Worm (Caenorhabditis elegans) whole organism, L3 larva: ENCODE results near the gene T05C7.7.

ENCODE experiments used
- R02D3.7 ChIP-seq: fragments of 150-350 bp; optimal IDR thresholded peaks from 2 replicates; lab custom pipeline; 2014; ENCODE audit warnings: missing biosample characterization, missing genetic modification characterization
- ZK546.5 ChIP-seq: sonication (generic microtip); optimal IDR thresholded peaks from 2 replicates; lab custom pipeline; 2017; ENCODE audit warnings: missing biosample characterization, missing genetic modification characterization
- aly-2 ChIP-seq: fragments of 150-350 bp; optimal IDR thresholded peaks from 2 replicates; lab custom pipeline; 2014; ENCODE audit warnings: missing biosample characterization, missing genetic modification characterization
- ama-1 ChIP-seq: fragments of 150-350 bp; optimal IDR thresholded peaks from 2 replicates; lab custom pipeline; 2018
- ceh-16 ChIP-seq: sonication (generic microtip); optimal IDR thresholded peaks from 2 replicates; lab custom pipeline; 2017; ENCODE audit warnings: missing biosample characterization, missing genetic modification characterization
- ceh-28 ChIP-seq: fragments of 150-350 bp; optimal IDR thresholded peaks from 2 replicates; lab custom pipeline; 2014; ENCODE audit warnings: missing biosample characterization, missing genetic modification reagents, missing genetic modification characterization
- ceh-82 ChIP-seq: fragments of 150-350 bp; optimal IDR thresholded peaks from 2 replicates; lab custom pipeline; 2014; ENCODE audit warnings: missing biosample characterization, missing genetic modification characterization
- ceh-9 ChIP-seq: sonication (generic microtip); optimal IDR thresholded peaks from 2 replicates; lab custom pipeline; 2018; ENCODE audit warnings: missing biosample characterization, missing genetic modification characterization
- daf-12 ChIP-seq: fragments of 150-350 bp; optimal IDR thresholded peaks from 2 replicates; lab custom pipeline; 2014; ENCODE audit warnings: missing biosample characterization, missing genetic modification reagents, missing genetic modification characterization
- egl-27 ChIP-seq: sonication (generic microtip); optimal IDR thresholded peaks from 4 replicates; lab custom pipeline; 2017; ENCODE audit warnings: missing biosample characterization, missing genetic modification reagents, missing genetic modification characterization
- egl-5 ChIP-seq: fragments of 150-350 bp; optimal IDR thresholded peaks from 2 replicates; lab custom pipeline; 2017; ENCODE audit warnings: missing biosample characterization, missing genetic modification reagents, missing genetic modification characterization, inconsistent platforms
- elt-1 ChIP-seq: fragments of 150-350 bp; optimal IDR thresholded peaks from 2 replicates; lab custom pipeline; 2014; ENCODE audit warnings: missing biosample characterization, missing genetic modification characterization
- elt-3 ChIP-seq, 3 experiments: fragments of 150-350 bp in 1 of 3; sonication (generic microtip) in 2 of 3; optimal IDR thresholded peaks; 2 replicates in 2 of 3; 4 replicates in 1 of 3; lab custom pipeline; 2014 to 2017; ENCODE audit warnings: missing biosample characterization in 3 of 3, missing genetic modification characterization in 3 of 3
- eor-1 ChIP-seq, 2 experiments: fragments of 150-350 bp; optimal IDR thresholded peaks; 2 replicates each; lab custom pipeline; 2014 to 2018; ENCODE audit warnings: missing biosample characterization in 2 of 2, missing genetic modification characterization in 2 of 2
- fkh-10 ChIP-seq: sonication (generic microtip); optimal IDR thresholded peaks from 2 replicates; lab custom pipeline; 2017; ENCODE audit warnings: missing biosample characterization, missing genetic modification reagents, missing genetic modification characterization
- fos-1 ChIP-seq: fragments of 150-350 bp; optimal IDR thresholded peaks from 2 replicates; lab custom pipeline; 2014; ENCODE audit warnings: missing biosample characterization, missing genetic modification characterization
- hmg-11 ChIP-seq: sonication (generic microtip); optimal IDR thresholded peaks from 2 replicates; lab custom pipeline; 2016; ENCODE audit warnings: missing genetic modification characterization, missing compliant biosample characterization
- jun-1 ChIP-seq: fragments of 150-350 bp; optimal IDR thresholded peaks from 2 replicates; lab custom pipeline; 2014; ENCODE audit warnings: missing biosample characterization, missing genetic modification reagents, missing genetic modification characterization
- lsy-12 ChIP-seq: sonication (generic microtip); optimal IDR thresholded peaks from 2 replicates; lab custom pipeline; 2016; ENCODE audit warnings: mild to moderate bottlenecking, missing genetic modification characterization, missing compliant biosample characterization
- mml-1 ChIP-seq: fragments of 150-350 bp; sonication (generic microtip); optimal IDR thresholded peaks from 3 replicates; lab custom pipeline; 2014; ENCODE audit warnings: missing biosample characterization, missing genetic modification characterization
- nfya-1 ChIP-seq: sonication (generic microtip); optimal IDR thresholded peaks from 2 replicates; lab custom pipeline; 2017; ENCODE audit warnings: missing genetic modification characterization, mild to moderate bottlenecking, missing compliant biosample characterization, antibody characterized with exemption, moderate library complexity; ENCODE audit not compliant: insufficient read depth
- nhr-12 ChIP-seq: fragments of 150-350 bp; optimal IDR thresholded peaks from 2 replicates; lab custom pipeline; 2014; ENCODE audit warnings: missing biosample characterization, missing genetic modification characterization
- nhr-23 ChIP-seq: fragments of 150-350 bp; optimal IDR thresholded peaks from 2 replicates; lab custom pipeline; 2014; ENCODE audit warnings: missing biosample characterization, missing genetic modification reagents, missing genetic modification characterization
- nhr-237 ChIP-seq: fragments of 150-350 bp; optimal IDR thresholded peaks from 2 replicates; lab custom pipeline; 2014; ENCODE audit warnings: missing biosample characterization, missing genetic modification characterization
- nhr-28 ChIP-seq: fragments of 150-350 bp; optimal IDR thresholded peaks from 2 replicates; lab custom pipeline; 2014; ENCODE audit warnings: missing biosample characterization, missing genetic modification characterization
- nhr-43 ChIP-seq: sonication (generic microtip); optimal IDR thresholded peaks from 2 replicates; lab custom pipeline; 2016; ENCODE audit warnings: mild to moderate bottlenecking, missing genetic modification characterization, missing compliant biosample characterization; ENCODE audit not compliant: poor library complexity, severe bottlenecking
- nhr-77 ChIP-seq: fragments of 150-350 bp; optimal IDR thresholded peaks from 2 replicates; lab custom pipeline; 2014; ENCODE audit warnings: missing biosample characterization, missing genetic modification characterization
- pha-4 ChIP-seq: fragments of 150-350 bp; optimal IDR thresholded peaks from 2 replicates; lab custom pipeline; 2014; ENCODE audit warnings: missing biosample characterization, missing genetic modification reagents, missing genetic modification characterization
- pqm-1 ChIP-seq: fragments of 150-350 bp; optimal IDR thresholded peaks from 2 replicates; lab custom pipeline; 2017; ENCODE audit warnings: missing biosample characterization, missing genetic modification characterization, inconsistent platforms
- sea-2 ChIP-seq: fragments of 150-350 bp; sonication (generic microtip); optimal IDR thresholded peaks from 4 replicates; lab custom pipeline; 2014; ENCODE audit warnings: missing biosample characterization, missing genetic modification reagents, missing genetic modification characterization
- snpc-4 ChIP-seq: fragments of 150-350 bp; optimal IDR thresholded peaks from 2 replicates; lab custom pipeline; 2014; ENCODE audit warnings: missing biosample characterization, missing genetic modification characterization
- tbx-2 ChIP-seq: sonication (generic microtip); optimal IDR thresholded peaks from 2 replicates; lab custom pipeline; 2016; ENCODE audit warnings: mild to moderate bottlenecking, missing genetic modification characterization, missing compliant biosample characterization
- unc-39 ChIP-seq: sonication (generic microtip); optimal IDR thresholded peaks from 4 replicates; lab custom pipeline; 2017; ENCODE audit warnings: missing biosample characterization, missing genetic modification characterization
- ztf-4 ChIP-seq: fragments of 150-350 bp; optimal IDR thresholded peaks from 2 replicates; lab custom pipeline; 2014; ENCODE audit warnings: missing biosample characterization, missing genetic modification characterization

T05C7.7 gene

ce11 chrIV:53539-53938 lies 8.0 kb upstream of the T05C7.7 start, which contains the start of gene T05C7.4:
Gene T05C7.4, minus strand, starts transcription at chrIV:53639.
- TF ChIP-seq ztf-4 (tag; lab: Kevin White, UChicago), result no peak
- TF ChIP-seq daf-12 (tag; lab: Kevin White, UChicago), result no peak
- no peak for TF ChIP-seq ceh-9
- no peak for TF ChIP-seq nfya-1 (tag; lab: Kevin White, UChicago)
- no peak for TF ChIP-seq eor-1 (tag; optimal IDR thresholded peaks at IDR 0.05; lab: Kevin White, UChicago)
- TF ChIP-seq nhr-77 (tag; lab: Kevin White, UChicago), result no peak
- TF ChIP-seq unc-39 (tag; lab: Kevin White, UChicago), result no peak
- no peak for TF ChIP-seq R02D3.7 (tag; lab: Kevin White, UChicago)
- no peak for TF ChIP-seq tbx-2 (tag; lab: Kevin White, UChicago)
- no peak for TF ChIP-seq ZK546.5 (tag; lab: Kevin White, UChicago)
- TF ChIP-seq nhr-12 (tag; lab: Kevin White, UChicago), result no peak
- TF ChIP-seq ceh-28 (tag; lab: Kevin White, UChicago), result no peak
- TF ChIP-seq ceh-82 (tag; lab: Kevin White, UChicago), result no peak
- no peak for TF ChIP-seq fos-1 (tag; lab: Kevin White, UChicago)
- no peak for TF ChIP-seq elt-1 (tag; lab: Kevin White, UChicago)
- TF ChIP-seq egl-27 (tag; lab: Kevin White, UChicago), result no peak
- TF ChIP-seq, all 47 proteins: peak for 0

- TF ChIP-seq fos-1 (tag; lab: Kevin White, UChicago) (no peak), ama-1 (lab: Kevin White, UChicago) (no peak), mml-1 (tag; lab: Kevin White, UChicago) (no peak), nhr-237 (tag; lab: Kevin White, UChicago) (no peak), hmg-11 (tag; lab: Kevin White, UChicago) (no peak), lsy-12 (tag; lab: Kevin White, UChicago) (no peak), R02D3.7 (tag; lab: Kevin White, UChicago) (no peak), pha-4 (no peak), egl-27 (tag; lab: Kevin White, UChicago) (no peak)
- TF ChIP-seq, all 47 proteins: peak for 0
Observed at ce11 chrIV:58818-59217, 2.7 kb upstream of the T05C7.7 start, which contains the start of gene T05C7.5. Gene T05C7.5, minus strand, starts transcription at chrIV:58918.

- TF ChIP-seq aly-2 (tag; lab: Kevin White, UChicago), result no peak
- no peak for TF ChIP-seq fos-1 (tag; lab: Kevin White, UChicago)
- no peak for TF ChIP-seq jun-1 (tag; lab: Kevin White, UChicago)
- no peak for TF ChIP-seq nhr-43 (tag; lab: Kevin White, UChicago)
- no peak for TF ChIP-seq nhr-28 (tag; lab: Kevin White, UChicago)
- no peak for TF ChIP-seq nhr-237 (tag; lab: Kevin White, UChicago)
- no peak for TF ChIP-seq ama-1 (lab: Kevin White, UChicago)
- no peak for TF ChIP-seq nhr-23 (tag; lab: Kevin White, UChicago)
- no peak for TF ChIP-seq nhr-77 (tag; lab: Kevin White, UChicago)
- TF ChIP-seq pha-4, result no peak
- TF ChIP-seq egl-5 (tag; lab: Kevin White, UChicago), result no peak
- no peak for TF ChIP-seq snpc-4 (tag; lab: Kevin White, UChicago)
- no peak for TF ChIP-seq egl-27 (tag; lab: Kevin White, UChicago)
- TF ChIP-seq pqm-1 (tag; lab: Kevin White, UChicago), result no peak
- no peak for TF ChIP-seq ZK546.5 (tag; lab: Kevin White, UChicago)
- no peak for TF ChIP-seq elt-3 (tag; optimal IDR thresholded peaks at IDR 0.05; lab: Kevin White, UChicago)
- TF ChIP-seq elt-1 (tag; lab: Kevin White, UChicago), result no peak
Observed at ce11 chrIV:71266-71665, 9.7 kb downstream of the T05C7.7 start.

DNA sequence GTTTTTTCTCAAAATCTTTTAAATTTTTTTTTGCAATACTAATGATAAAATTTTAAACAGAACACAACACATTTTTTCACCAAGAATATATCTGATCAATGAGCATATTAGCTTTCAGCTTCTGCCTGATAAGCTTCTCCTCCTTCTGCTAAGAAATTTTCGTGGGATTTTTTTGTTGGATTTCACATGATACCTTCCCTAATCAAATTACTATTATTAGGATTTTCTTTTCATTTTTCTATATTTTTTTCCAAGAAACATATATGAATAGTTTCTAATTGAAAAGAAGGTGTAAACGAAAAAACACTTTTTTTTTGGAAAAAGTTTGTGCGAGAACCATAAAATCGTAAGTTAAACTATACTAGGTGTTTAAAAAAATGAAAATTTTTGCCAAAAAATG lies 11.6 kb downstream of the T05C7.7 start:
- no peak for TF ChIP-seq lsy-12 (tag; lab: Kevin White, UChicago)
- TF ChIP-seq unc-39 (tag; lab: Kevin White, UChicago), result no peak
- no peak for TF ChIP-seq pha-4
- no peak for TF ChIP-seq nhr-77 (tag; lab: Kevin White, UChicago)
- TF ChIP-seq pqm-1 (tag; lab: Kevin White, UChicago), result no peak
- no peak for TF ChIP-seq fkh-10
- no peak for TF ChIP-seq ceh-28 (tag; lab: Kevin White, UChicago)
- no peak for TF ChIP-seq egl-27 (tag; lab: Kevin White, UChicago)
- no peak for TF ChIP-seq ama-1 (lab: Kevin White, UChicago)
- no peak for TF ChIP-seq nhr-237 (tag; lab: Kevin White, UChicago)
- TF ChIP-seq nhr-28 (tag; lab: Kevin White, UChicago), result no peak
- no peak for TF ChIP-seq ceh-16 (tag; lab: Kevin White, UChicago)
- no peak for TF ChIP-seq sea-2 (GFP tag; lab: Kevin White, UChicago)
- TF ChIP-seq eor-1 (tag; optimal IDR thresholded peaks at IDR 0.05; lab: Kevin White, UChicago), result no peak
- no peak for TF ChIP-seq fos-1 (tag; lab: Kevin White, UChicago)
